Fruit fly (Drosophila melanogaster): ENCODE data around the gene ND-ASHI.

DNA sequence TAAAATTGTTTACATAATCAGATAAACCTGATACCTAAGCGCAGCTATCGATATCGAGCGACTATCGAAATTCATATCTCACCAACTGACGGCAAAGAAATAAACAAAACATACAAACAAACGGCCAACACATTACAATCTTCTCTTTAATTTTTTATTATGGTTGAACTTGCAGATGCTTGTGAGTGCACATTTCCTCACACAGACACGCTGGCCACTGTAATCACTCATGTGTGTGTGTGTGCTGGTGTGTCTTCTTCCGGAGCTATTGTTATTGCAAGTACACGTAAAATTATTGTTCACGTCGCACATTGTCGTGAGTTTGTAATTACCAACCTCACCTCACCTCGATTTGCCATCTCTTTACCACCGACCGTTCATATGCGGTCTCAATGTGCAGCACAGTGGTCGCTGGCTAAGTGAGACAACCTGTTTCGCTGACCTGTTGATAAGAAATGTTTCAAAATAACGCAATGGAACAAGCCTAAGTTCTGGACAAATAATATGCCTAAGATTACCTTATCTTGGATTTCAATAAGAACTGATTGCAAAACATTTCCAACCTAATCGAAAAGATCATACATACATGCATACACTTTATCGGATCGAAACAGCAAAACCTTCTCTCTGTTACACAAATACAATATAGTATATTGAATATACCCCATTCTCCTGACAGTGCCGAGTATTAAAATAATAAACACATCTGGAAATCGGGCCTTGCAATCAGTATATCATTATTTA lies 26.3 kb upstream of the ND-ASHI start:
- TF ChIP-seq rn (GFP tag; IDR thresholded peaks at IDR 0.05) (no peak), CG12605 (GFP tag; IDR thresholded peaks at IDR 0.05) (no peak), D1 (tag; optimal IDR thresholded peaks at IDR 0.05) (no peak), CG15710 (tag; optimal IDR thresholded peaks at IDR 0.05) (peak; percentile 24), CG8301 (tag; optimal IDR thresholded peaks at IDR 0.05) (peak; percentile 27), CG9948 (tag; optimal IDR thresholded peaks at IDR 0.05) (peak; percentile 23), CG34367 (tag; optimal IDR thresholded peaks at IDR 0.05) (peak; percentile 16), CG14655 (GFP tag; optimal IDR thresholded peaks at IDR 0.05) (peak; percentile 65), EcR (GFP tag; optimal IDR thresholded peaks at IDR 0.05) (no peak), CG8159 (tag; optimal IDR thresholded peaks at IDR 0.05) (peak; percentile 21), Pif1B (GFP tag; optimal IDR thresholded peaks at IDR 0.05) (peak; percentile 28), CG13204 (GFP tag; optimal IDR thresholded peaks at IDR 0.05) (no peak)

Measured in whole organism, pupa.